Fruit fly (Drosophila melanogaster): ENCODE results near the gene mei-41.

DNA sequence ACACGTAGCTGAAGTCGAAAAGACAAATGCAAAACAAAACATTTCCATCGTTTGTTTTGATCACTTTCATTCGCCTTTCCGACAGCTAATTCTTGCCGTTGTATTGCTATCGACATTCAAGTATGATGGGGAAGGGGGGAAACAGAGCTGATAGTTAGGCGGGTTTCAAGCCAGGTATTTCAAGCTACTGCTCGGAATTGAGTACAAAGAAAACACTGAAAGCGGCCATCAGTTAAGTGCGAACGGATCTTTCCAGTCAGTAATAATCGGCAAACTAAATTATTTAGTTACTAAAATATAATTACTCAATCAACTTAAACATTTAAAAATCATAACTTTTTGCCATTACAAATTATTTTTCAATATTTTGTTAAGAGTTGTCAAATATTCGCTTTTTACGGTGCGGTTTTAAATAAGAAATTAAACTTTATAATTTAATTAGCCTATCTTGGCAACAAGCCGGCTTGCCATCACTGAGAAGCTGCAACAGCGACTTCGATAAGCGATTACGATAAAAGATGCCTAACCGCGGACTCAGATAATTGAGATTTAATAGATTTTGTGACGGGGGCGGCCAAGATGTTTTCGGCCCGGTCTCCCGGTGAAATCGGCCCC, 36.4 kb downstream of the mei-41 start:
- TF ChIP-seq CG8319 (GFP tag; optimal IDR thresholded peaks at IDR 0.05): no peak
- TF ChIP-seq CG6854 (GFP tag; optimal IDR thresholded peaks at IDR 0.05): no peak
- TF ChIP-seq Gug (GFP tag; IDR thresholded peaks at IDR 0.05): no peak
- TF ChIP-seq Eip75B (GFP tag; optimal IDR thresholded peaks at IDR 0.05): no peak
- TF ChIP-seq CG15336 (GFP tag; IDR thresholded peaks at IDR 0.05): no peak
- TF ChIP-seq CG32006 (GFP tag; optimal IDR thresholded peaks at IDR 0.05): no peak
- TF ChIP-seq OdsH (GFP tag; optimal IDR thresholded peaks at IDR 0.05): no peak
- no peak for TF ChIP-seq spab (GFP tag; optimal IDR thresholded peaks at IDR 0.05)
- no peak for TF ChIP-seq Hr39 (GFP tag; optimal IDR thresholded peaks at IDR 0.05)
- no peak for TF ChIP-seq CG7368 (GFP tag; optimal IDR thresholded peaks at IDR 0.05)
- TF ChIP-seq CG11902 (GFP tag; optimal IDR thresholded peaks at IDR 0.05): no peak

All from whole organism, prepupa.